Worm (Caenorhabditis elegans) whole organism, L2 larva: ENCODE measurements around the gene T26E4.18.

ENCODE experiments used
- ZK546.5 ChIP-seq: sonication (generic microtip); optimal IDR thresholded peaks from 2 replicates; lab custom pipeline; 2017; ENCODE audit warnings: missing biosample characterization, missing genetic modification characterization
- lin-39 ChIP-seq: fragments of 150-350 bp; optimal IDR thresholded peaks from 2 replicates; lab custom pipeline; 2014; ENCODE audit warnings: missing biosample characterization, missing genetic modification reagents, missing genetic modification characterization
- ztf-11 ChIP-seq: sonication (generic microtip); optimal IDR thresholded peaks from 2 replicates; lab custom pipeline; 2017; ENCODE audit warnings: missing biosample characterization, missing genetic modification characterization

DNA sequence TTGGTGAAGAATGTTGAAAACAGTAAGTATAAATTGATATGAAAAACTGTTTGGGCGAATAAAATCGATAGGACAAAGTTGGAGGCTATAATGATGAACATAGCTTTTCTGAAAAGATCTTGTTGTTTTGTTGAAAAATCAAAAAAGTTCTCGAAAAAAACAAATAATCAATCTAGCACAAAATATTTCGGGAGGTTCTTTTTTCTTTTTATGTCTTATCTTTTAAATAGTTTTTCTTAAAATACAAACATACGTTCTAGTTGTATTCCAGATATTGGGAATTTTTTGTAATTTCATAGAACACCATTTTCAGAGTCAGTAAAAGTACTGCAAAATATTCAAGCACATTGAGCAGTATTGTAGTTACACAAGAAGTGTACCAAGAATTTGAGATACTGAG is 26.3 kb upstream of the T26E4.18 start, which contains the start of gene srbc-55:
- no peak for TF ChIP-seq lin-39
- TF ChIP-seq ZK546.5 (tag; lab: Kevin White, UChicago): no peak
- TF ChIP-seq ztf-11 (tag; lab: Kevin White, UChicago): no peak
